Fruit fly (Drosophila melanogaster) whole organism, embryonic: Measurements from ENCODE around the gene CG11920.

ENCODE experiments used
- B-H2 ChIP-seq: fragments of 200-800 bp; sonication (Bioruptor generic); optimal IDR thresholded peaks from 2 replicates; lab custom pipeline; 2018; ENCODE audit warnings: missing biosample characterization, mild to moderate bottlenecking, missing genetic modification characterization
- Bteb2 ChIP-seq: fragments of 200-800 bp; sonication (Bioruptor generic); optimal IDR thresholded peaks from 2 replicates; lab custom pipeline; 2016; ENCODE audit warnings: missing biosample characterization, missing genetic modification characterization
- CG10147 ChIP-seq: fragments of 200-800 bp; sonication (Bioruptor generic); optimal IDR thresholded peaks from 2 replicates; lab custom pipeline; 2019; ENCODE audit warnings: missing biosample characterization, mild to moderate bottlenecking, missing genetic modification characterization, moderate library complexity
- CG10366 ChIP-seq: fragments of 200-800 bp; sonication (Bioruptor generic); IDR thresholded peaks from 2 replicates; pipeline ENCODE4 v1.3.6; 2022; ENCODE audit warnings: missing biosample characterization, missing genetic modification characterization
- CG10543 ChIP-seq: fragments of 200-800 bp; sonication (Bioruptor generic); optimal IDR thresholded peaks from 3 replicates; lab custom pipeline; 2017; ENCODE audit warnings: missing biosample characterization, mild to moderate bottlenecking, missing genetic modification characterization, moderate library complexity
- CG11504 ChIP-seq: fragments of 200-800 bp; sonication (Bioruptor generic); optimal IDR thresholded peaks from 3 replicates; lab custom pipeline; 2019; ENCODE audit warnings: missing biosample characterization, mild to moderate bottlenecking, missing genetic modification characterization, moderate library complexity
- CG11723 ChIP-seq: fragments of 200-800 bp; sonication (Bioruptor generic); optimal IDR thresholded peaks from 2 replicates; lab custom pipeline; 2017; ENCODE audit warnings: missing biosample characterization, mild to moderate bottlenecking, missing genetic modification characterization
- CG12219 ChIP-seq: fragments of 200-800 bp; sonication (Bioruptor generic); optimal IDR thresholded peaks from 3 replicates; lab custom pipeline; 2018; ENCODE audit warnings: missing biosample characterization, mild to moderate bottlenecking, missing genetic modification characterization
- CG1233 ChIP-seq: fragments of 200-800 bp; sonication (Bioruptor generic); optimal IDR thresholded peaks from 4 replicates; lab custom pipeline; 2018; ENCODE audit warnings: missing biosample characterization, mild to moderate bottlenecking, missing genetic modification characterization
- CG14050 ChIP-seq: fragments of 200-800 bp; sonication (Bioruptor generic); IDR thresholded peaks from 3 replicates; pipeline ENCODE4 v1.3.6; 2022; ENCODE audit warnings: missing biosample characterization, missing genetic modification characterization
- CG1529 ChIP-seq: fragments of 200-800 bp; sonication (Bioruptor generic); optimal IDR thresholded peaks from 3 replicates; lab custom pipeline; 2018; ENCODE audit warnings: missing biosample characterization, missing genetic modification characterization
- CG15479 ChIP-seq: fragments of 200-800 bp; sonication (Bioruptor generic); optimal IDR thresholded peaks from 3 replicates; lab custom pipeline; 2019; ENCODE audit warnings: missing biosample characterization, mild to moderate bottlenecking, missing genetic modification characterization, moderate library complexity
- CG1603 ChIP-seq: fragments of 200-800 bp; sonication (Bioruptor generic); optimal IDR thresholded peaks from 2 replicates; lab custom pipeline; 2019; ENCODE audit warnings: missing biosample characterization, mild to moderate bottlenecking, missing genetic modification characterization, moderate library complexity
- CG17568 ChIP-seq: fragments of 200-800 bp; sonication (Bioruptor generic); optimal IDR thresholded peaks from 2 replicates; lab custom pipeline; 2018; ENCODE audit warnings: missing biosample characterization, mild to moderate bottlenecking, missing genetic modification characterization, moderate library complexity
- CG17829 ChIP-seq: fragments of 200-800 bp; optimal IDR thresholded peaks from 2 replicates; lab custom pipeline; 2019; ENCODE audit warnings: missing biosample characterization, mild to moderate bottlenecking, missing genetic modification characterization, moderate library complexity
- CG30403 ChIP-seq: fragments of 200-800 bp; sonication (Bioruptor generic); optimal IDR thresholded peaks from 3 replicates; lab custom pipeline; 2016; ENCODE audit warnings: missing biosample characterization, missing genetic modification characterization
- CG31224 ChIP-seq: fragments of 200-800 bp; sonication (Bioruptor generic); IDR thresholded peaks from 2 replicates; pipeline ENCODE4 v1.3.6; 2022; ENCODE audit warnings: missing biosample characterization, missing genetic modification characterization
- CG4730 ChIP-seq: fragments of 200-800 bp; sonication (Bioruptor generic); IDR thresholded peaks from 2 replicates; pipeline ENCODE4 v1.3.6; 2022; ENCODE audit warnings: missing biosample characterization, missing genetic modification characterization
- CG4854 ChIP-seq: fragments of 200-800 bp; sonication (Bioruptor generic); optimal IDR thresholded peaks from 2 replicates; lab custom pipeline; 2016; ENCODE audit warnings: missing biosample characterization, missing genetic modification characterization, inconsistent platforms
- CG5953 ChIP-seq: fragments of 200-800 bp; sonication (Bioruptor generic); IDR thresholded peaks from 2 replicates; pipeline ENCODE4 v1.3.6; 2022; ENCODE audit warnings: missing biosample characterization, missing genetic modification characterization
- CG6689 ChIP-seq: fragments of 200-800 bp; sonication (Bioruptor generic); IDR thresholded peaks from 2 replicates; pipeline ENCODE4 v1.3.6; 2022; ENCODE audit warnings: missing biosample characterization, missing genetic modification characterization
- CG7839 ChIP-seq: fragments of 200-800 bp; sonication (Bioruptor generic); optimal IDR thresholded peaks from 3 replicates; lab custom pipeline; 2018; ENCODE audit warnings: missing biosample characterization, mild to moderate bottlenecking, missing genetic modification characterization, moderate library complexity
- CrebB ChIP-seq: fragments of 200-800 bp; sonication (Bioruptor generic); optimal IDR thresholded peaks from 3 replicates; lab custom pipeline; 2018; ENCODE audit warnings: missing biosample characterization, mild to moderate bottlenecking, missing genetic modification characterization
- D ChIP-seq, 2 experiments: fragments of 200-800 bp in 1 of 2; fragments of >200 bp in 1 of 2; sonication (Bioruptor generic) in 1 of 2; optimal IDR thresholded peaks; 2 replicates in 1 of 2; 3 replicates in 1 of 2; lab custom pipeline; 2017; ENCODE audit warnings: mild to moderate bottlenecking in 1 of 2, missing biosample characterization in 1 of 2, missing genetic modification characterization in 1 of 2, missing genetic modification reagents in 1 of 2
- Dbx ChIP-seq: fragments of 200-800 bp; sonication (Bioruptor generic); IDR thresholded peaks from 3 replicates; pipeline ENCODE4 v1.3.6; 2022; ENCODE audit warnings: missing biosample characterization, missing genetic modification characterization
- MBD-R2 ChIP-seq: fragments of 200-800 bp; sonication (Bioruptor generic); IDR thresholded peaks from 2 replicates; pipeline ENCODE4 v1.3.6; 2022; ENCODE audit warnings: missing biosample characterization, missing genetic modification characterization
- Mad ChIP-seq: fragments of 200-800 bp; sonication (Bioruptor generic); optimal IDR thresholded peaks from 2 replicates; lab custom pipeline; 2016; ENCODE audit warnings: missing biosample characterization, missing genetic modification characterization
- NK7.1 ChIP-seq: fragments of 200-800 bp; sonication (Bioruptor generic); optimal IDR thresholded peaks from 3 replicates; lab custom pipeline; 2016; ENCODE audit warnings: missing biosample characterization, missing genetic modification characterization
- ac ChIP-seq: fragments of 200-800 bp; sonication (Bioruptor generic); optimal IDR thresholded peaks from 3 replicates; lab custom pipeline; 2017; ENCODE audit warnings: missing biosample characterization, mild to moderate bottlenecking, missing genetic modification characterization
- aop ChIP-seq: fragments of 200-800 bp; sonication (Bioruptor generic); IDR thresholded peaks from 2 replicates; pipeline ENCODE4 v1.3.6; 2022; ENCODE audit warnings: missing biosample characterization, missing genetic modification characterization
- ash1 ChIP-seq: fragments of 200-800 bp; sonication (Bioruptor generic); optimal IDR thresholded peaks from 2 replicates; lab custom pipeline; 2018; ENCODE audit warnings: missing biosample characterization, mild to moderate bottlenecking, missing genetic modification characterization
- bigmax ChIP-seq: fragments of 200-800 bp; sonication (Bioruptor generic); optimal IDR thresholded peaks from 2 replicates; lab custom pipeline; 2018; ENCODE audit warnings: missing biosample characterization, mild to moderate bottlenecking, missing genetic modification characterization
- cad ChIP-seq: fragments of >200 bp; optimal IDR thresholded peaks from 2 replicates; lab custom pipeline; 2017; ENCODE audit warnings: missing biosample characterization, missing genetic modification characterization
- chif ChIP-seq, 2 experiments: fragments of 200-800 bp; sonication (Bioruptor generic); optimal IDR thresholded peaks; 3 replicates each; lab custom pipeline; 2016; ENCODE audit warnings: missing biosample characterization in 2 of 2, missing genetic modification characterization in 2 of 2
- emc ChIP-seq: fragments of 200-800 bp; sonication (Bioruptor generic); optimal IDR thresholded peaks from 2 replicates; lab custom pipeline; 2016; ENCODE audit warnings: missing biosample characterization, missing genetic modification characterization
- ems ChIP-seq: fragments of 200-800 bp; sonication (Bioruptor generic); optimal IDR thresholded peaks from 3 replicates; lab custom pipeline; 2016; ENCODE audit warnings: missing biosample characterization, missing genetic modification characterization
- en ChIP-seq: fragments of 200-800 bp; sonication (Bioruptor generic); optimal IDR thresholded peaks from 2 replicates; lab custom pipeline; 2016; ENCODE audit warnings: missing biosample characterization, missing genetic modification characterization
- fu2 ChIP-seq: fragments of 200-800 bp; sonication (Bioruptor generic); optimal IDR thresholded peaks from 2 replicates; lab custom pipeline; 2016; ENCODE audit warnings: missing biosample characterization, missing genetic modification characterization
- inv ChIP-seq: fragments of 200-800 bp; sonication (Bioruptor generic); IDR thresholded peaks from 2 replicates; pipeline ENCODE4 v1.3.6; 2022; ENCODE audit warnings: missing biosample characterization, missing genetic modification characterization; ENCODE audit not compliant: partially characterized antibody
- ken ChIP-seq: fragments of 200-800 bp; sonication (Bioruptor generic); IDR thresholded peaks from 3 replicates; pipeline ENCODE4 v1.3.6; 2022; ENCODE audit warnings: missing biosample characterization, missing genetic modification characterization
- odd ChIP-seq: fragments of 200-800 bp; sonication (Bioruptor generic); optimal IDR thresholded peaks from 2 replicates; lab custom pipeline; 2017; ENCODE audit warnings: missing biosample characterization, mild to moderate bottlenecking, missing genetic modification characterization
- onecut ChIP-seq: fragments of 200-800 bp; sonication (Bioruptor generic); IDR thresholded peaks from 2 replicates; pipeline ENCODE4 v1.3.6; 2022; ENCODE audit warnings: missing biosample characterization, missing genetic modification characterization
- psq ChIP-seq: fragments of 200-800 bp; sonication (Bioruptor generic); optimal IDR thresholded peaks from 2 replicates; lab custom pipeline; 2017; ENCODE audit warnings: missing biosample characterization, missing genetic modification characterization
- pum ChIP-seq: fragments of 200-800 bp; sonication (Bioruptor generic); optimal IDR thresholded peaks from 2 replicates; lab custom pipeline; 2016; ENCODE audit warnings: missing biosample characterization, missing genetic modification characterization
- row ChIP-seq: fragments of 200-800 bp; sonication (Bioruptor generic); IDR thresholded peaks from 3 replicates; pipeline ENCODE4 v1.3.6; 2022; ENCODE audit warnings: missing biosample characterization, missing genetic modification characterization
- slbo ChIP-seq: fragments of 200-800 bp; sonication (Bioruptor generic); IDR thresholded peaks from 2 replicates; pipeline ENCODE4 v1.3.6; 2022; ENCODE audit warnings: missing biosample characterization, missing genetic modification characterization
- sna ChIP-seq: fragments of 200-800 bp; sonication (Bioruptor generic); IDR thresholded peaks from 2 replicates; pipeline ENCODE4 v1.3.6; 2022; ENCODE audit warnings: missing biosample characterization, missing genetic modification characterization; ENCODE audit not compliant: partially characterized antibody
- sr ChIP-seq: fragments of 200-800 bp; sonication (Bioruptor generic); IDR thresholded peaks from 3 replicates; pipeline ENCODE4 v1.3.6; 2022; ENCODE audit warnings: missing biosample characterization, missing genetic modification characterization
- ssp ChIP-seq: fragments of 200-800 bp; sonication (Bioruptor generic); IDR thresholded peaks from 2 replicates; pipeline ENCODE4 v1.3.6; 2022; ENCODE audit warnings: missing biosample characterization, missing genetic modification characterization
- tap ChIP-seq: fragments of 200-800 bp; optimal IDR thresholded peaks from 3 replicates; lab custom pipeline; 2019; ENCODE audit warnings: missing biosample characterization, mild to moderate bottlenecking, missing genetic modification characterization, moderate library complexity
- toy ChIP-seq: fragments of 200-800 bp; sonication (Bioruptor generic); IDR thresholded peaks from 2 replicates; pipeline ENCODE4 v1.3.6; 2022; ENCODE audit warnings: missing biosample characterization, missing genetic modification characterization
- zfh1 ChIP-seq: fragments of 200-800 bp; sonication (Bioruptor generic); IDR thresholded peaks from 3 replicates; pipeline ENCODE4 v1.3.6; 2022; ENCODE audit warnings: missing biosample characterization, missing genetic modification characterization

Gene CG11920

dm6 chr3R:25039028-25039476 lies 35.6 kb upstream of the CG11920 start, which contains the start of the genes Ythdf and bai (continued):
- TF ChIP-seq CG5953 (GFP tag; lab: Robert Waterston, UW) (no peak), CG6689 (GFP tag; lab: Robert Waterston, UW) (no peak), ash1 (GFP tag; lab: Kevin White, UChicago) (no peak), CG1603 (tag; lab: Kevin White, UChicago) (no peak), NK7.1 (GFP tag; lab: Kevin White, UChicago) (no peak), CG1233 (GFP tag; lab: Kevin White, UChicago) (no peak), Bteb2 (peak; percentile 53), ssp (GFP tag; lab: Robert Waterston, UW) (no peak), Mad (GFP tag; lab: Kevin White, UChicago) (peak; percentile 52), CG30403 (peak; percentile 64), sr (GFP tag; lab: Robert Waterston, UW) (no peak), sna (peak; percentile 90), onecut (no peak), ac (no peak), fu2 (GFP tag; lab: Kevin White, UChicago) (peak; percentile 5), CG17568 (GFP tag; lab: Kevin White, UChicago) (no peak), cad (GFP tag; lab: Kevin White, UChicago) (no peak), CrebB (tag; lab: Kevin White, UChicago) (peak; percentile 46), bigmax (no peak), Dbx (GFP tag; lab: Robert Waterston, UW) (peak; percentile 56; the same call in 1 of the 3 replicates), chif (GFP tag; optimal IDR thresholded peaks at IDR 0.05; lab: Kevin White, UChicago) (peak in 1 of 2 experiments; percentile 18), B-H2 (no peak), psq (GFP tag; lab: Kevin White, UChicago) (peak; percentile 49), CG17829 (tag; lab: Kevin White, UChicago) (peak; percentile 38), CG15479 (GFP tag; lab: Kevin White, UChicago) (peak; percentile 27), CG7839 (tag; lab: Kevin White, UChicago) (no peak), CG1529 (GFP tag; lab: Kevin White, UChicago) (no peak), CG11723 (no peak), en (GFP tag; lab: Kevin White, UChicago) (no peak), CG14050 (GFP tag; lab: Robert Waterston, UW) (no peak), tap (no peak), pum (no peak), CG4854 (peak; percentile 4), row (GFP tag; lab: Robert Waterston, UW) (peak; percentile 60), D (optimal IDR thresholded peaks at IDR 0.05; lab: Kevin White, UChicago) (no peak), D (GFP tag; optimal IDR thresholded peaks at IDR 0.05; lab: Kevin White, UChicago) (no peak), CG10147 (GFP tag; lab: Kevin White, UChicago) (no peak), inv (GFP tag; lab: Robert Waterston, UW) (peak; percentile 87), MBD-R2 (GFP tag; lab: Robert Waterston, UW) (peak; percentile 59), odd (GFP tag; lab: Kevin White, UChicago) (no peak), slbo (GFP tag; lab: Robert Waterston, UW) (peak; percentile 64; the same call in 1 of the 2 replicates), ems (peak; percentile 15), CG10366 (GFP tag; lab: Robert Waterston, UW) (no peak), toy (no peak), CG10543 (GFP tag; lab: Kevin White, UChicago) (no peak), zfh1 (GFP tag; lab: Robert Waterston, UW) (no peak), CG11504 (tag; lab: Kevin White, UChicago) (no peak), CG4730 (GFP tag; lab: Robert Waterston, UW) (no peak), CG12219 (GFP tag; lab: Kevin White, UChicago) (no peak), aop (GFP tag; lab: Robert Waterston, UW) (no peak), CG31224 (GFP tag; lab: Robert Waterston, UW) (no peak), ken (GFP tag; lab: Robert Waterston, UW) (peak; percentile 52; the same call in 2 of the 3 replicates), emc (no peak)
